Worm (Caenorhabditis elegans) whole organism, L4 larva: Measurements from ENCODE around the gene srh-120.

ENCODE experiments used
- F37D6.2 ChIP-seq: sonication (generic microtip); optimal IDR thresholded peaks from 2 replicates; lab custom pipeline; 2016; ENCODE audit warnings: mild to moderate bottlenecking, missing genetic modification characterization, missing compliant biosample characterization
- F44E2.7 ChIP-seq: fragments of 200-800 bp; sonication (Bioruptor generic); IDR thresholded peaks from 2 replicates; pipeline ENCODE4 v2.1.2; 2022; ENCODE audit warnings: missing genetic modification characterization, missing compliant biosample characterization
- T26A8.4 ChIP-seq: fragments of 200-800 bp; sonication (Bioruptor generic); IDR thresholded peaks from 2 replicates; pipeline ENCODE4 v1.3.6; 2022; ENCODE audit warnings: missing genetic modification characterization, missing compliant biosample characterization
- Y5F2A.4 ChIP-seq: fragments of 200-800 bp; sonication (Bioruptor generic); optimal IDR thresholded peaks from 2 replicates; lab custom pipeline; 2018; ENCODE audit warnings: mild to moderate bottlenecking, missing genetic modification characterization, missing compliant biosample characterization
- aha-1 ChIP-seq: fragments of 150-350 bp; peaks from one replicate; lab custom pipeline; 2014; ENCODE audit warnings: missing biosample characterization, missing genetic modification characterization
- arid-1 ChIP-seq: fragments of 200-800 bp; sonication (Bioruptor generic); conservative IDR thresholded peaks from 2 replicates; pipeline ENCODE4 v1.3.6; 2022; ENCODE audit warnings: missing genetic modification reagents, missing genetic modification characterization, missing compliant biosample characterization
- ceh-28 ChIP-seq: fragments of 150-350 bp; optimal IDR thresholded peaks from 2 replicates; lab custom pipeline; 2014; ENCODE audit warnings: missing biosample characterization, missing genetic modification reagents, missing genetic modification characterization
- ceh-32 ChIP-seq: sonication (generic microtip); optimal IDR thresholded peaks from 2 replicates; lab custom pipeline; 2016; ENCODE audit warnings: mild to moderate bottlenecking, missing genetic modification characterization, missing compliant biosample characterization; ENCODE audit not compliant: poor library complexity
- ceh-82 ChIP-seq: sonication (generic microtip); optimal IDR thresholded peaks from 2 replicates; lab custom pipeline; 2017; ENCODE audit warnings: missing biosample characterization, missing genetic modification characterization
- daf-12 ChIP-seq: fragments of 150-350 bp; optimal IDR thresholded peaks from 2 replicates; lab custom pipeline; 2014; ENCODE audit warnings: missing biosample characterization, missing genetic modification reagents, missing genetic modification characterization
- dmd-6 ChIP-seq: fragments of 200-800 bp; sonication (Bioruptor generic); IDR thresholded peaks from 2 replicates; pipeline ENCODE4 v1.3.6; 2022; ENCODE audit warnings: missing genetic modification reagents, missing genetic modification characterization, missing compliant biosample characterization
- dmd-8 ChIP-seq: fragments of 200-800 bp; sonication (Bioruptor generic); IDR thresholded peaks from 2 replicates; pipeline ENCODE4 v1.3.6; 2022; ENCODE audit warnings: missing genetic modification characterization, missing compliant biosample characterization
- dmd-9 ChIP-seq: fragments of 200-800 bp; sonication (Bioruptor generic); IDR thresholded peaks from 2 replicates; pipeline ENCODE4 v1.3.6; 2022; ENCODE audit warnings: missing genetic modification reagents, missing genetic modification characterization, missing compliant biosample characterization
- dpl-1 ChIP-seq: fragments of 150-350 bp; optimal IDR thresholded peaks from 2 replicates; lab custom pipeline; 2014; ENCODE audit warnings: missing biosample characterization, missing genetic modification reagents, missing genetic modification characterization
- egl-43 ChIP-seq: fragments of 200-800 bp; sonication (Bioruptor generic); IDR thresholded peaks from 2 replicates; pipeline ENCODE4 v1.3.6; 2022; ENCODE audit warnings: missing genetic modification reagents, missing genetic modification characterization, missing compliant biosample characterization
- fkh-10 ChIP-seq: fragments of 150-350 bp; optimal IDR thresholded peaks from 2 replicates; lab custom pipeline; 2014; ENCODE audit warnings: missing biosample characterization, missing genetic modification reagents, missing genetic modification characterization
- hif-1 ChIP-seq, 2 experiments: sonication (generic microtip); optimal IDR thresholded peaks; 2 replicates each; lab custom pipeline; 2016 to 2017; ENCODE audit warnings: missing compliant biosample characterization in 2 of 2, missing genetic modification characterization in 2 of 2, missing genetic modification reagents in 2 of 2, missing genotype in 2 of 2, mild to moderate bottlenecking in 1 of 2
- hlh-11 ChIP-seq: fragments of 200-800 bp; sonication (Bioruptor generic); optimal IDR thresholded peaks from 2 replicates; lab custom pipeline; 2018; ENCODE audit warnings: mild to moderate bottlenecking, missing genetic modification characterization, missing compliant biosample characterization
- hlh-30 ChIP-seq: sonication (generic microtip); optimal IDR thresholded peaks from 2 replicates; lab custom pipeline; 2017; ENCODE audit warnings: antibody characterized with exemption, mild to moderate bottlenecking, missing genetic modification characterization, missing compliant biosample characterization; ENCODE audit not compliant: insufficient read depth
- lin-13 ChIP-seq: fragments of 150-350 bp; optimal IDR thresholded peaks from 2 replicates; lab custom pipeline; 2014; ENCODE audit warnings: missing biosample characterization, missing genetic modification reagents, missing genetic modification characterization
- lin-39 ChIP-seq: fragments of 150-350 bp; optimal IDR thresholded peaks from 2 replicates; lab custom pipeline; 2014; ENCODE audit warnings: missing biosample characterization, missing genetic modification reagents, missing genetic modification characterization
- mep-1 ChIP-seq: fragments of 150-350 bp; sonication (generic microtip); optimal IDR thresholded peaks from 3 replicates; lab custom pipeline; 2014; ENCODE audit warnings: missing biosample characterization, missing genetic modification characterization
- nhr-10 ChIP-seq: fragments of 150-350 bp; optimal IDR thresholded peaks from 2 replicates; lab custom pipeline; 2014; ENCODE audit warnings: missing biosample characterization, missing genetic modification characterization
- nhr-102 ChIP-seq: sonication (generic microtip); optimal IDR thresholded peaks from 2 replicates; lab custom pipeline; 2016; ENCODE audit warnings: mild to moderate bottlenecking, missing genetic modification characterization, moderate library complexity, missing compliant biosample characterization
- nhr-11 ChIP-seq: fragments of 150-350 bp; optimal IDR thresholded peaks from 2 replicates; lab custom pipeline; 2014; ENCODE audit warnings: missing biosample characterization, missing genetic modification characterization
- nhr-237 ChIP-seq: sonication (generic microtip); optimal IDR thresholded peaks from 2 replicates; lab custom pipeline; 2017; ENCODE audit warnings: missing biosample characterization, missing genetic modification characterization
- nhr-42 ChIP-seq: fragments of 200-800 bp; sonication (Bioruptor generic); IDR thresholded peaks from 2 replicates; pipeline ENCODE4 v1.3.6; 2022; ENCODE audit warnings: missing genetic modification characterization, missing compliant biosample characterization
- nhr-48 ChIP-seq: sonication (generic microtip); optimal IDR thresholded peaks from 2 replicates; lab custom pipeline; 2016; ENCODE audit warnings: mild to moderate bottlenecking, missing genetic modification characterization, missing compliant biosample characterization
- nhr-6 ChIP-seq: fragments of 150-350 bp; optimal IDR thresholded peaks from 2 replicates; lab custom pipeline; 2014; ENCODE audit warnings: missing biosample characterization, missing genetic modification characterization
- nhr-77 ChIP-seq: fragments of 150-350 bp; optimal IDR thresholded peaks from 2 replicates; lab custom pipeline; 2014; ENCODE audit warnings: missing biosample characterization, missing genetic modification characterization
- pha-4 ChIP-seq, 2 experiments: fragments of 150-350 bp in 1 of 2; fragments of 200-800 bp in 1 of 2; sonication (Bioruptor generic) in 1 of 2; IDR thresholded peaks in 1 of 2; optimal IDR thresholded peaks in 1 of 2; 2 replicates each; pipeline versions ENCODE4 v1.3.6 to Lab custom; 2014 to 2022; ENCODE audit warnings: missing genetic modification characterization in 2 of 2, missing genetic modification reagents in 2 of 2, missing biosample characterization in 1 of 2, missing compliant biosample characterization in 1 of 2
- pqm-1 ChIP-seq: sonication (generic microtip); optimal IDR thresholded peaks from 2 replicates; lab custom pipeline; 2017; ENCODE audit warnings: missing biosample characterization, missing genetic modification characterization
- sdz-12 ChIP-seq: fragments of 200-800 bp; sonication (Bioruptor generic); optimal IDR thresholded peaks from 2 replicates; lab custom pipeline; 2018; ENCODE audit warnings: mild to moderate bottlenecking, missing genetic modification characterization, missing compliant biosample characterization
- set-16 ChIP-seq: fragments of 200-800 bp; sonication (Bioruptor generic); IDR thresholded peaks from 2 replicates; pipeline ENCODE4 v1.3.6; 2022; ENCODE audit warnings: missing genetic modification reagents, missing genetic modification characterization, missing compliant biosample characterization
- skn-1 ChIP-seq: fragments of 150-350 bp; optimal IDR thresholded peaks from 2 replicates; lab custom pipeline; 2014; ENCODE audit warnings: missing biosample characterization, missing genetic modification characterization
- snpc-1.2 ChIP-seq: fragments of 200-800 bp; sonication (Bioruptor generic); IDR thresholded peaks from 2 replicates; pipeline ENCODE4 v1.3.6; 2022; ENCODE audit warnings: missing genetic modification reagents, missing genetic modification characterization, missing compliant biosample characterization
- snpc-4 ChIP-seq: fragments of 150-350 bp; optimal IDR thresholded peaks from 2 replicates; lab custom pipeline; 2014; ENCODE audit warnings: missing biosample characterization, missing genetic modification characterization
- spr-1 ChIP-seq: sonication (generic microtip); optimal IDR thresholded peaks from 2 replicates; lab custom pipeline; 2016; ENCODE audit warnings: mild to moderate bottlenecking, missing genetic modification characterization, missing compliant biosample characterization
- unc-130 ChIP-seq: sonication (generic microtip); optimal IDR thresholded peaks from 2 replicates; lab custom pipeline; 2016; ENCODE audit warnings: missing genetic modification reagents, missing genetic modification characterization, missing compliant biosample characterization
- zag-1 ChIP-seq: fragments of 150-350 bp; optimal IDR thresholded peaks from 2 replicates; lab custom pipeline; 2014; ENCODE audit warnings: missing biosample characterization, missing genetic modification characterization
- zip-2 ChIP-seq: fragments of 150-350 bp; optimal IDR thresholded peaks from 2 replicates; lab custom pipeline; 2014; ENCODE audit warnings: missing biosample characterization, missing genetic modification characterization
- ztf-7 ChIP-seq: fragments of 150-350 bp; optimal IDR thresholded peaks from 2 replicates; lab custom pipeline; 2014; ENCODE audit warnings: missing biosample characterization, missing genetic modification characterization

The srh-120 gene

DNA sequence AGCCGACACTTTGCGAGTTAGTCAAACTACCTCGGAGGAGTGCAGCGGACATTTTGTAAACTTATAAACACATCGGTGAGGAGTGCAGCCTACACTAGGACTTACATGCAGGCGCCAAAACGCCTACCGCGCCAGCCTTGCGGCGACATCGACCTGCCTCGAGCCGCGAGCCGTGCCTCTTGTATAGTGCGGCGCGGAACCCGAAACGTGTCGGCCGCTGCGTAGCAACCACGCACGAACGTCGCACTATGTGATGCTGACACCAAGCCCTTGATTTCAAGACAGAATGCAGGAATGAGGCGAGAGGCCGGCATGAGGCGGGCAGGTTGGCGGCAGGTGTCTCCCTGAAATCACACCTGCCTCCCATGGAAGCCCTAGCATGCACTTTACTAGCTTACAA is 33.8 kb downstream of the srh-120 start:
- TF ChIP-seq skn-1 (tag; lab: Kevin White, UChicago) (no peak), set-16 (peak; percentile 84), nhr-102 (tag; lab: Kevin White, UChicago) (no peak)
- TF ChIP-seq, all 104 proteins: peak for 1

DNA sequence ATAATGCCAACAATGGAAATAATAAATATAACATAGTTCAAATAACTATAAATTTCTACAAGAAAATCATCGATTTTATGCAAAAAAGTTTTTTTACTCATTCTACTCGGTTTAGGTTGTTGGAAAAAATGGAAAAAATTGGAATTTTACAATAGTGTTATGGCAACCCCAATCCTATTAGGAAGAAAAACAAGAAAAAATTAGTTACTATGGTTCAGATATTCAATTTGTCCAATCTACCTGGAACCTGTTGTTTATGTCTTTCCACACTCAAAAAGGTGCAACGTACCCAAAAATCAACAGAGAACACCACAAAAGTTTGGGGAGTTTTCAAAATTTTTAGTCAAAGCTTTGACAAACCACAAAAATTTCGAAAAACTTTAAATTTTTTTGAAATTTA is 34.6 kb downstream of the srh-120 start, which contains the start of gene T27C5.10:
Gene T27C5.10, minus strand, starts transcription at position 101 of the 400 bp plus-strand sequence.
- TF ChIP-seq nhr-77 (tag; lab: Kevin White, UChicago) (no peak), ceh-82 (no peak), snpc-4 (tag; lab: Kevin White, UChicago) (no peak), pha-4 (GFP tag; IDR thresholded peaks at IDR 0.05; lab: Robert Waterston, UW) (no peak), pha-4 (tag; optimal IDR thresholded peaks at IDR 0.05; lab: Kevin White, UChicago) (no peak), nhr-48 (tag; lab: Kevin White, UChicago) (no peak), T26A8.4 (no peak), ztf-7 (tag; lab: Kevin White, UChicago) (no peak), nhr-10 (no peak), spr-1 (no peak), F37D6.2 (tag; lab: Kevin White, UChicago) (no peak), ceh-28 (no peak), lin-13 (GFP tag; lab: Kevin White, UChicago) (no peak), nhr-11 (tag; lab: Kevin White, UChicago) (no peak), sdz-12 (GFP tag; lab: Kevin White, UChicago) (no peak), zag-1 (tag; lab: Kevin White, UChicago) (no peak), snpc-1.2 (GFP tag; lab: Robert Waterston, UW) (no peak)

DNA sequence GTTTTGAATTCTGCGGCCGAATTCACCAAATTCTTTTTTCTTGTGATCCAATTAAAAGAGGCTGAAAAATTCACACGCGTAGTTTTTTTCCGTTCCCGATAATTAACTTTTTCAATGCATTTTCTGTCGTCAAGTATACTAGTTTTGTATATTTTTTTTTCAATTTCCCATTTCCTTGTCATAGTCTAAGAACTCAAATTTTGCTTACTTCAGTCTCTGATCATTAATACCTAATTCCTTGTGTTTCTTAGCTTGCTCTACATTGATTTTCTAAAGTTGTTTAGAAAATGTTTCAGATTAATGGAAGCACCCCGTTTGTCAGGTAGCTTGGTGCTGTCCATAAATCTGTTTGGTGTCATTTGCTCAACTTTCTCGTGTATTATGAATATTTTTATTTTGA is 35.4 kb downstream of the srh-120 start, which contains the start of gene srbc-27:
Gene srbc-27, plus strand, starts transcription at position 301 of the 400 bp plus-strand sequence.
- TF ChIP-seq skn-1 (tag; lab: Kevin White, UChicago): no peak
- TF ChIP-seq nhr-102 (tag; lab: Kevin White, UChicago): no peak
- TF ChIP-seq nhr-42 (GFP tag; lab: Robert Waterston, UW): no peak
- TF ChIP-seq set-16: no peak
- TF ChIP-seq zip-2 (tag; lab: Kevin White, UChicago): no peak
- TF ChIP-seq hlh-11: no peak
- no peak for TF ChIP-seq dpl-1 (GFP tag; lab: Kevin White, UChicago)
- no peak for TF ChIP-seq mep-1
- TF ChIP-seq Y5F2A.4 (GFP tag; lab: Kevin White, UChicago): no peak
- no peak for TF ChIP-seq lin-39 (tag; lab: Kevin White, UChicago)
- TF ChIP-seq nhr-6 (tag; lab: Kevin White, UChicago): no peak
- TF ChIP-seq dmd-8: no peak
- TF ChIP-seq aha-1 (tag; lab: Kevin White, UChicago): no peak
- no peak for TF ChIP-seq daf-12 (tag; lab: Kevin White, UChicago)
- no peak for TF ChIP-seq unc-130 (GFP tag; lab: Kevin White, UChicago)
- TF ChIP-seq pqm-1 (tag; lab: Kevin White, UChicago): no peak

DNA sequence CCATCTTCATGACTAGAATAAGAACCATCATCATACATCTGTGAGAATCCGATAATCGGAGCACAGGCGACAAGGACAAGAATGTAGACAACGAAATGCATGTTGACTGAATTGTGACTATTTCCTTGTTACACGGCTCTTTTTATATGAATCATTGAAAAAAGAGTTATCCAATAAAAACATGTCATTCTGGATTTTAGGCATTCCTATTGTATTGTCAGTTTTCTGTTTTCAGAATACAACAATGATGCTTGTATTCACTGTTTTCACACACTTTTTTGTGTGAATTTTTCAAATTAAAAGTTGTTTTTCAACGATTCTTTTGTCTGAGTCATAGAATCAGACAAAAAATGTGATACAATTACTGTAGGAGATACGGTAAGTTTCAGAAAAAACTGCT is 41.0 kb downstream of the srh-120 start, which contains the start of gene F20E11.18:
Gene F20E11.18, minus strand, starts transcription at position 101 of the 400 bp plus-strand sequence.
- TF ChIP-seq hlh-30 (tag; lab: Kevin White, UChicago) (no peak), arid-1 (GFP tag; lab: Robert Waterston, UW) (no peak), nhr-11 (tag; lab: Kevin White, UChicago) (no peak), pha-4 (GFP tag; IDR thresholded peaks at IDR 0.05; lab: Robert Waterston, UW) (no peak), pha-4 (tag; optimal IDR thresholded peaks at IDR 0.05; lab: Kevin White, UChicago) (no peak), ceh-32 (tag; lab: Kevin White, UChicago) (no peak), egl-43 (GFP tag; lab: Robert Waterston, UW) (no peak), F44E2.7 (GFP tag; lab: Robert Waterston, UW) (no peak), nhr-237 (tag; lab: Kevin White, UChicago) (no peak), dmd-6 (GFP tag; lab: Robert Waterston, UW) (no peak), fkh-10 (GFP tag; lab: Kevin White, UChicago) (no peak), mep-1 (no peak), skn-1 (tag; lab: Kevin White, UChicago) (no peak), hif-1 (tag; optimal IDR thresholded peaks at IDR 0.05; lab: Kevin White, UChicago) (no peak), dmd-9 (GFP tag; lab: Robert Waterston, UW) (no peak)
